Fruit fly (Drosophila melanogaster) whole organism, embryonic: Measurements from ENCODE around the gene CAH7.
A peak's percentile ranks its signal among the peaks of the same experiment; 100 is the strongest.

Experiments
- ATbp ChIP-seq: fragments of 200-800 bp; sonication (Bioruptor generic); optimal IDR thresholded peaks from 2 replicates; lab custom pipeline; 2017; ENCODE audit warnings: missing biosample characterization, mild to moderate bottlenecking, missing genetic modification characterization, missing genetic modification reagents
- Abd-B ChIP-seq: fragments of 200-800 bp; sonication (Bioruptor generic); optimal IDR thresholded peaks from 2 replicates; lab custom pipeline; 2018; ENCODE audit warnings: missing biosample characterization, mild to moderate bottlenecking, missing genetic modification characterization, moderate library complexity
- CG11247 ChIP-seq: fragments of 200-800 bp; sonication (Bioruptor generic); IDR thresholded peaks from 2 replicates; pipeline ENCODE4 v1.3.6; 2022; ENCODE audit warnings: missing biosample characterization, missing genetic modification characterization
- CG11560 ChIP-seq: fragments of 200-800 bp; sonication (Bioruptor generic); IDR thresholded peaks from 3 replicates; pipeline ENCODE4 v1.3.6; 2022; ENCODE audit warnings: missing biosample characterization, missing genetic modification characterization
- CG12769 ChIP-seq: fragments of 200-800 bp; sonication (Bioruptor generic); optimal IDR thresholded peaks from 2 replicates; lab custom pipeline; 2019; ENCODE audit warnings: missing biosample characterization, mild to moderate bottlenecking, missing genetic modification characterization, moderate library complexity
- CG1529 ChIP-seq: fragments of 200-800 bp; sonication (Bioruptor generic); optimal IDR thresholded peaks from 3 replicates; lab custom pipeline; 2018; ENCODE audit warnings: missing biosample characterization, missing genetic modification characterization
- CG15696 ChIP-seq: fragments of 200-800 bp; sonication (Bioruptor generic); optimal IDR thresholded peaks from 2 replicates; lab custom pipeline; 2019; ENCODE audit warnings: missing biosample characterization, mild to moderate bottlenecking, missing genetic modification characterization, moderate library complexity
- CG1602 ChIP-seq: fragments of 200-800 bp; sonication (Bioruptor generic); optimal IDR thresholded peaks from 3 replicates; lab custom pipeline; 2016; ENCODE audit warnings: missing biosample characterization, missing genetic modification characterization
- CG17802 ChIP-seq: fragments of 200-800 bp; sonication (Bioruptor generic); optimal IDR thresholded peaks from 2 replicates; lab custom pipeline; 2018; ENCODE audit warnings: missing biosample characterization, mild to moderate bottlenecking, missing genetic modification characterization, moderate library complexity
- CG18619 ChIP-seq: fragments of 200-800 bp; sonication (Bioruptor generic); optimal IDR thresholded peaks from 3 replicates; lab custom pipeline; 2017; ENCODE audit warnings: missing biosample characterization, mild to moderate bottlenecking, missing genetic modification characterization
- CG2116 ChIP-seq: fragments of 200-800 bp; sonication (Bioruptor generic); optimal IDR thresholded peaks from 3 replicates; lab custom pipeline; 2018; ENCODE audit warnings: missing biosample characterization, mild to moderate bottlenecking, missing genetic modification characterization
- CG5180 ChIP-seq: fragments of 200-800 bp; sonication (Bioruptor generic); optimal IDR thresholded peaks from 3 replicates; lab custom pipeline; 2017; ENCODE audit warnings: missing biosample characterization, missing genetic modification characterization, mild to moderate bottlenecking, moderate library complexity, missing genetic modification reagents
- CG5953 ChIP-seq: fragments of 200-800 bp; sonication (Bioruptor generic); IDR thresholded peaks from 2 replicates; pipeline ENCODE4 v1.3.6; 2022; ENCODE audit warnings: missing biosample characterization, missing genetic modification characterization
- CG7372 ChIP-seq: fragments of 200-800 bp; sonication (Bioruptor generic); IDR thresholded peaks from 2 replicates; pipeline ENCODE4 v1.3.6; 2022; ENCODE audit warnings: missing biosample characterization, missing genetic modification characterization
- CG7745 ChIP-seq: fragments of 200-800 bp; sonication (Bioruptor generic); optimal IDR thresholded peaks from 2 replicates; lab custom pipeline; 2018; ENCODE audit warnings: missing biosample characterization, mild to moderate bottlenecking, missing genetic modification characterization, moderate library complexity
- CG7786 ChIP-seq: fragments of 200-800 bp; sonication (Bioruptor generic); optimal IDR thresholded peaks from 2 replicates; lab custom pipeline; 2016; ENCODE audit warnings: missing biosample characterization, missing genetic modification characterization
- CG9727 ChIP-seq: fragments of 200-800 bp; sonication (Bioruptor generic); optimal IDR thresholded peaks from 3 replicates; lab custom pipeline; 2017; ENCODE audit warnings: missing biosample characterization, mild to moderate bottlenecking, missing genetic modification characterization
- CG9797 ChIP-seq: fragments of 200-800 bp; sonication (Bioruptor generic); optimal IDR thresholded peaks from 3 replicates; lab custom pipeline; 2018; ENCODE audit warnings: missing biosample characterization, mild to moderate bottlenecking, missing genetic modification characterization
- CG9876 ChIP-seq: fragments of 200-800 bp; sonication (Bioruptor generic); optimal IDR thresholded peaks from 2 replicates; lab custom pipeline; 2016; ENCODE audit warnings: missing biosample characterization, missing genetic modification characterization
- GATAe ChIP-seq: fragments of 200-800 bp; sonication (Bioruptor generic); conservative IDR thresholded peaks from 2 replicates; pipeline ENCODE4 v1.3.6; 2022; ENCODE audit warnings: missing biosample characterization, missing genetic modification characterization
- HLH3B ChIP-seq: fragments of 200-800 bp; sonication (Bioruptor generic); IDR thresholded peaks from 2 replicates; pipeline ENCODE4 v1.3.6; 2022; ENCODE audit warnings: missing biosample characterization, missing genetic modification characterization
- Lhr ChIP-seq: fragments of 200-800 bp; sonication (Bioruptor generic); optimal IDR thresholded peaks from 3 replicates; lab custom pipeline; 2017; ENCODE audit warnings: mild to moderate bottlenecking, missing biosample characterization, missing genetic modification reagents, missing genetic modification characterization
- Nf-YC ChIP-seq: fragments of 200-800 bp; optimal IDR thresholded peaks from 3 replicates; lab custom pipeline; 2019; ENCODE audit warnings: missing biosample characterization, mild to moderate bottlenecking, missing genetic modification characterization, moderate library complexity
- Sin3A ChIP-seq: fragments of >200 bp; optimal IDR thresholded peaks from 2 replicates; lab custom pipeline; 2018
- TFAM ChIP-seq: fragments of 200-800 bp; sonication (Bioruptor generic); optimal IDR thresholded peaks from 2 replicates; lab custom pipeline; 2017; ENCODE audit warnings: missing biosample characterization, missing genetic modification characterization, inconsistent platforms
- Tbp ChIP-seq: fragments of >200 bp; optimal IDR thresholded peaks from 2 replicates; lab custom pipeline; 2018; ENCODE audit warnings: missing biosample characterization, missing genetic modification characterization
- ara ChIP-seq: fragments of 200-800 bp; sonication (Bioruptor generic); IDR thresholded peaks from 2 replicates; pipeline ENCODE4 v1.3.6; 2022; ENCODE audit warnings: missing biosample characterization, missing genetic modification characterization
- dysf ChIP-seq: fragments of 200-800 bp; sonication (Bioruptor generic); IDR thresholded peaks from 3 replicates; pipeline ENCODE4 v1.3.6; 2022; ENCODE audit warnings: missing biosample characterization, missing genetic modification characterization
- emc ChIP-seq: fragments of 200-800 bp; sonication (Bioruptor generic); optimal IDR thresholded peaks from 2 replicates; lab custom pipeline; 2016; ENCODE audit warnings: missing biosample characterization, missing genetic modification characterization
- exex ChIP-seq: fragments of 200-800 bp; sonication (Bioruptor generic); optimal IDR thresholded peaks from 4 replicates; lab custom pipeline; 2018; ENCODE audit warnings: missing biosample characterization, mild to moderate bottlenecking, missing genetic modification characterization, moderate library complexity
- gcm2 ChIP-seq: fragments of 200-800 bp; sonication (Bioruptor generic); optimal IDR thresholded peaks from 2 replicates; lab custom pipeline; 2016; ENCODE audit warnings: missing biosample characterization, missing genetic modification characterization
- gfzf ChIP-seq: fragments of 200-800 bp; sonication (Bioruptor generic); optimal IDR thresholded peaks from 2 replicates; lab custom pipeline; 2016; ENCODE audit warnings: missing biosample characterization, mild to moderate bottlenecking, missing genetic modification characterization, moderate library complexity
- kah ChIP-seq: fragments of 200-800 bp; sonication (Bioruptor generic); optimal IDR thresholded peaks from 2 replicates; lab custom pipeline; 2018; ENCODE audit warnings: missing biosample characterization, mild to moderate bottlenecking, missing genetic modification characterization
- knrl ChIP-seq: fragments of 200-800 bp; sonication (Bioruptor generic); IDR thresholded peaks from 3 replicates; pipeline ENCODE4 v1.3.6; 2022; ENCODE audit warnings: missing biosample characterization, missing genetic modification characterization; ENCODE audit not compliant: partially characterized antibody
- lab ChIP-seq: fragments of 200-800 bp; sonication (Bioruptor generic); optimal IDR thresholded peaks from 3 replicates; lab custom pipeline; 2017; ENCODE audit warnings: missing biosample characterization, missing genetic modification characterization, mild to moderate bottlenecking, moderate library complexity, missing genetic modification reagents
- lmd ChIP-seq: fragments of 200-800 bp; sonication (Bioruptor generic); IDR thresholded peaks from 2 replicates; pipeline ENCODE4 v1.3.6; 2022; ENCODE audit warnings: missing biosample characterization, missing genetic modification characterization
- lola ChIP-seq, 3 experiments: fragments of >200 bp in 2 of 3; fragments of 200-800 bp in 1 of 3; sonication (Bioruptor generic) in 1 of 3; optimal IDR thresholded peaks; 2 replicates each; lab custom pipeline; 2017 to 2019; ENCODE audit warnings: missing biosample characterization in 3 of 3, missing genetic modification characterization in 3 of 3, mild to moderate bottlenecking in 1 of 3, moderate library complexity in 1 of 3
- lov ChIP-seq, 2 experiments: fragments of 200-800 bp in 1 of 2; fragments of >200 bp in 1 of 2; sonication (Bioruptor generic) in 1 of 2; IDR thresholded peaks in 1 of 2; optimal IDR thresholded peaks in 1 of 2; 2 replicates in 1 of 2; 3 replicates in 1 of 2; pipeline versions ENCODE4 v1.3.6 to Lab custom; 2017 to 2022; ENCODE audit warnings: missing biosample characterization in 1 of 2, missing genetic modification characterization in 1 of 2
- nerfin-1 ChIP-seq: fragments of 200-800 bp; sonication (Bioruptor generic); optimal IDR thresholded peaks from 3 replicates; lab custom pipeline; 2019; ENCODE audit warnings: missing biosample characterization, mild to moderate bottlenecking, missing genetic modification characterization, moderate library complexity
- nerfin-2 ChIP-seq: fragments of 200-800 bp; sonication (Bioruptor generic); IDR thresholded peaks from 2 replicates; pipeline ENCODE4 v1.3.6; 2022; ENCODE audit warnings: missing biosample characterization, missing genetic modification characterization; ENCODE audit not compliant: partially characterized antibody
- phol ChIP-seq: fragments of 200-800 bp; sonication (Bioruptor generic); optimal IDR thresholded peaks from 3 replicates; lab custom pipeline; 2018; ENCODE audit warnings: missing biosample characterization, mild to moderate bottlenecking, missing genetic modification characterization, moderate library complexity
- pita ChIP-seq: fragments of 200-800 bp; sonication (Bioruptor generic); optimal IDR thresholded peaks from 2 replicates; lab custom pipeline; 2017; ENCODE audit warnings: missing biosample characterization, mild to moderate bottlenecking, missing genetic modification characterization
- sim ChIP-seq: fragments of 200-800 bp; sonication (Bioruptor generic); IDR thresholded peaks from 2 replicates; pipeline ENCODE4 v1.3.6; 2022; ENCODE audit warnings: missing biosample characterization, missing genetic modification characterization
- sisA ChIP-seq: fragments of 200-800 bp; sonication (Bioruptor generic); IDR thresholded peaks from 2 replicates; pipeline ENCODE4 v1.3.6; 2022; ENCODE audit warnings: missing biosample characterization, missing genetic modification characterization
- slbo ChIP-seq: fragments of 200-800 bp; sonication (Bioruptor generic); IDR thresholded peaks from 2 replicates; pipeline ENCODE4 v1.3.6; 2022; ENCODE audit warnings: missing biosample characterization, missing genetic modification characterization
- sr ChIP-seq: fragments of 200-800 bp; sonication (Bioruptor generic); IDR thresholded peaks from 3 replicates; pipeline ENCODE4 v1.3.6; 2022; ENCODE audit warnings: missing biosample characterization, missing genetic modification characterization
- sug ChIP-seq: fragments of 200-800 bp; optimal IDR thresholded peaks from 2 replicates; lab custom pipeline; 2019; ENCODE audit warnings: missing biosample characterization, mild to moderate bottlenecking, missing genetic modification characterization, moderate library complexity
- twi ChIP-seq: fragments of 200-800 bp; optimal IDR thresholded peaks from 2 replicates; lab custom pipeline; 2019; ENCODE audit warnings: missing biosample characterization, mild to moderate bottlenecking, missing genetic modification characterization, moderate library complexity
- yki ChIP-seq: fragments of >200 bp; optimal IDR thresholded peaks from 3 replicates; lab custom pipeline; 2018
- zfh1 ChIP-seq: fragments of 200-800 bp; sonication (Bioruptor generic); IDR thresholded peaks from 3 replicates; pipeline ENCODE4 v1.3.6; 2022; ENCODE audit warnings: missing biosample characterization, missing genetic modification characterization

CAH7 gene

DNA sequence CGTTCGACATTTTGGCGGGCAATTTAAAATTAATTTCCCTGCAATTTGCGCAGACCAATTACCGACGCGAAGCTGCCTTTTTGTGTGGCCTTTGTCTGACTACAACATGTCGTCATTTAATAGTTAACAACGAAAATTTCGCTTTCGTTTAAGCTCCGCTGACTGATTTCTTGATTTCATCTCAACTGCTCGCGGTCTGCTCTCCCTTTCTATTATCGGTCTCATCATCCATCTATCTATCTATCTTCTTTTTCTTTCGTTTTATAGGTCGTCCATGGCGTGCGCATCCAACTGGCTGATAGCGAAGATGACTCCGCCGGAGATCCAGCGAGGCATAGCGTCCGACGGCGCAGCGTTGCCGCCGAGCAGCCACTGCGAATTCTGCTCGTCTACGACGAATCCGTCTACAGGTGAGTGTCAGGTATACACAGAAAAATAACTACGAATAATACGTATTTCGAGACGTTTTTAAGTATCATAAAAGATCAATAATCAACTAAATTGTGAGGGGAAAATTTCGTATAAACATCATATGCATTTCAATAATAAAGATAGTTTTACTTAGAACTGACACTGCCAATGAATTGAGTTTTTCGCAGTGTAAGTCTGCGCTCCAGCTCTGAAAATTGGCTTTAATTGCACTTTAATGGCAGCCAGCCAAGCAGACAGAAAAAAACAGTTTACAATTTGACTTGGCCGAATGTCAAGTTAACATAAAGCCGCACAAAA is 42.1 kb downstream of the CAH7 start (continued):
- TF ChIP-seq HLH3B: peak; percentile 39; the same call in 1 of the 2 replicates
- no peak for TF ChIP-seq pita (GFP tag; lab: Kevin White, UChicago)
- no peak for TF ChIP-seq GATAe (GFP tag; lab: Robert Waterston, UW)
- TF ChIP-seq Nf-YC (tag; lab: Kevin White, UChicago): no peak
- no peak for TF ChIP-seq CG18619 (GFP tag; lab: Kevin White, UChicago)
- no peak for TF ChIP-seq gcm2 (GFP tag; lab: Kevin White, UChicago)
- TF ChIP-seq CG1529 (GFP tag; lab: Kevin White, UChicago): no peak
- TF ChIP-seq lola (GFP tag; optimal IDR thresholded peaks at IDR 0.05; lab: Kevin White, UChicago): no peak
- TF ChIP-seq CG9876 (GFP tag; lab: Kevin White, UChicago): no peak
- peak; percentile 20 for TF ChIP-seq CG12769 (tag; lab: Kevin White, UChicago)
- TF ChIP-seq Sin3A (lab: Kevin White, UChicago): no peak
- no peak for TF ChIP-seq nerfin-1 (tag; lab: Kevin White, UChicago)
- TF ChIP-seq gfzf (GFP tag; lab: Kevin White, UChicago): no peak
- TF ChIP-seq slbo (GFP tag; lab: Robert Waterston, UW): peak; percentile 27; the same call in 1 of the 2 replicates
- no peak for TF ChIP-seq yki (lab: Kevin White, UChicago)
- 0 out of 2 replicates have a peak, but pooled peaks have one; percentile 40 for TF ChIP-seq lmd (GFP tag; lab: Robert Waterston, UW)
- no peak for TF ChIP-seq sim (GFP tag; lab: Robert Waterston, UW)
- peak; percentile 0 for TF ChIP-seq CG7786 (GFP tag; lab: Kevin White, UChicago)
- TF ChIP-seq exex: no peak
- no peak for TF ChIP-seq CG7372
- peak; percentile 49; the same call in 1 of the 2 replicates for TF ChIP-seq CG5953
- TF ChIP-seq CG17802 (tag; lab: Kevin White, UChicago): no peak
- no peak for TF ChIP-seq lab (GFP tag; lab: Kevin White, UChicago)
- no peak for TF ChIP-seq CG9797 (GFP tag; lab: Kevin White, UChicago)
- no peak for TF ChIP-seq CG15696
- no peak for TF ChIP-seq kah (GFP tag; lab: Kevin White, UChicago)
- no peak for TF ChIP-seq zfh1
- TF ChIP-seq knrl (GFP tag; lab: Robert Waterston, UW): no peak
- no peak for TF ChIP-seq Lhr (GFP tag; lab: Kevin White, UChicago)
- TF ChIP-seq CG9727 (GFP tag; lab: Kevin White, UChicago): no peak
- TF ChIP-seq emc (GFP tag; lab: Kevin White, UChicago): no peak
- TF ChIP-seq Abd-B (GFP tag; lab: Kevin White, UChicago): peak; percentile 18
- TF ChIP-seq ATbp (GFP tag; lab: Kevin White, UChicago): no peak
- peak; percentile 34 for TF ChIP-seq phol (tag; lab: Kevin White, UChicago)
- no peak for TF ChIP-seq lov (optimal IDR thresholded peaks at IDR 0.05; lab: Kevin White, UChicago)
- no peak for TF ChIP-seq lov (GFP tag; IDR thresholded peaks at IDR 0.05; lab: Robert Waterston, UW)
- TF ChIP-seq ara (GFP tag; lab: Robert Waterston, UW): no peak
- TF ChIP-seq CG11560 (tag; lab: Robert Waterston, UW): no peak
- TF ChIP-seq twi: no peak
- no peak for TF ChIP-seq sug (tag; lab: Kevin White, UChicago)
- peak; percentile 53 for TF ChIP-seq sisA (GFP tag; lab: Robert Waterston, UW)
- no peak for TF ChIP-seq TFAM
- TF ChIP-seq Tbp (GFP tag; lab: Kevin White, UChicago): no peak
- peak; percentile 65 for TF ChIP-seq dysf (GFP tag; lab: Robert Waterston, UW)
- TF ChIP-seq CG11247 (GFP tag; lab: Robert Waterston, UW): no peak
- no peak for TF ChIP-seq sr (GFP tag; lab: Robert Waterston, UW)
- TF ChIP-seq CG7745 (tag; lab: Kevin White, UChicago): no peak
- no peak for TF ChIP-seq CG5180 (GFP tag; lab: Kevin White, UChicago)
- no peak for TF ChIP-seq CG1602 (GFP tag; lab: Kevin White, UChicago)
- TF ChIP-seq nerfin-2 (GFP tag; lab: Robert Waterston, UW): no peak
- no peak for TF ChIP-seq CG2116
